Worm (Caenorhabditis elegans) whole organism, L2 larva: ENCODE measurements around the gene sre-41.

Source experiments
- blmp-1 ChIP-seq: sonication (generic microtip); optimal IDR thresholded peaks from 2 replicates; lab custom pipeline; 2017; ENCODE audit warnings: missing genetic modification characterization, mild to moderate bottlenecking, missing compliant biosample characterization, antibody characterized with exemption, moderate library complexity; ENCODE audit not compliant: insufficient read depth
- dmd-4 ChIP-seq: sonication (generic microtip); optimal IDR thresholded peaks from 2 replicates; lab custom pipeline; 2017; ENCODE audit warnings: missing biosample characterization, missing genetic modification characterization
- mab-5 ChIP-seq: fragments of 150-350 bp; optimal IDR thresholded peaks from 2 replicates; lab custom pipeline; 2014; ENCODE audit warnings: missing biosample characterization, missing genetic modification characterization
- nhr-11 ChIP-seq: fragments of 150-350 bp; optimal IDR thresholded peaks from 2 replicates; lab custom pipeline; 2014; ENCODE audit warnings: missing biosample characterization, missing genetic modification characterization
- nhr-237 ChIP-seq: fragments of 150-350 bp; optimal IDR thresholded peaks from 2 replicates; lab custom pipeline; 2014; ENCODE audit warnings: missing biosample characterization, missing genetic modification characterization
- nhr-25 ChIP-seq: fragments of 150-350 bp; sonication (generic microtip); optimal IDR thresholded peaks from 3 replicates; lab custom pipeline; 2014; ENCODE audit warnings: missing biosample characterization, missing genetic modification characterization
- sma-9 ChIP-seq, 2 experiments: fragments of 150-350 bp in 1 of 2; sonication (generic microtip) in 1 of 2; optimal IDR thresholded peaks; 2 replicates each; lab custom pipeline; 2014 to 2016; ENCODE audit warnings: missing genetic modification characterization in 2 of 2, mild to moderate bottlenecking in 1 of 2, missing biosample characterization in 1 of 2, missing compliant biosample characterization in 1 of 2, missing genetic modification reagents in 1 of 2, moderate library complexity in 1 of 2
- snpc-4 ChIP-seq: fragments of 150-350 bp; optimal IDR thresholded peaks from 2 replicates; lab custom pipeline; 2014; ENCODE audit warnings: missing biosample characterization, missing genetic modification characterization
- unc-62 ChIP-seq: fragments of 150-350 bp; optimal IDR thresholded peaks from 2 replicates; lab custom pipeline; 2014; ENCODE audit warnings: missing biosample characterization, missing genetic modification reagents, missing genetic modification characterization
- ztf-11 ChIP-seq: sonication (generic microtip); optimal IDR thresholded peaks from 2 replicates; lab custom pipeline; 2017; ENCODE audit warnings: missing biosample characterization, missing genetic modification characterization

- no peak for TF ChIP-seq nhr-237 (tag; lab: Kevin White, UChicago)
- TF ChIP-seq nhr-11 (tag; lab: Kevin White, UChicago), result no peak
- no peak for TF ChIP-seq blmp-1 (tag; lab: Kevin White, UChicago)
- no peak for TF ChIP-seq ztf-11
- TF ChIP-seq snpc-4 (tag; lab: Kevin White, UChicago), result no peak
- TF ChIP-seq dmd-4, result no peak
- TF ChIP-seq nhr-25 (tag; lab: Kevin White, UChicago), result no peak
- TF ChIP-seq unc-62 (GFP tag; lab: Kevin White, UChicago), result no peak
- TF ChIP-seq mab-5, result no peak
- no peak for TF ChIP-seq sma-9 (GFP tag; optimal IDR thresholded peaks at IDR 0.05; lab: Kevin White, UChicago)
- no peak for TF ChIP-seq sma-9 (tag; optimal IDR thresholded peaks at IDR 0.05; lab: Kevin White, UChicago)
Observed at ce11 chrII:12393690-12394089, 5.6 kb downstream of the sre-41 start, which contains the start of gene Y57A10B.7.
